Worm (Caenorhabditis elegans): Measurements from ENCODE around the gene F10E7.2.
"Not testable (repeated sequence)": the region's sequence is repeated elsewhere in the genome, so short reads cannot be mapped to it uniquely, and the experiment has no call there.

F10E7.2 gene

ce11 chrII:7075564-7076228, 46.3 kb upstream of the F10E7.2 start, which contains the start of gene T02G5.7:
TSS of gene T02G5.7 (plus strand) at chrII:7075614.
- no peak for TF ChIP-seq ceh-39 (tag; optimal IDR thresholded peaks at IDR 0.05)
- TF ChIP-seq lsy-2 (tag; optimal IDR thresholded peaks at IDR 0.05) = no peak
- TF ChIP-seq ceh-43 (GFP tag; optimal IDR thresholded peaks at IDR 0.05) = no peak
- no peak for TF ChIP-seq cnd-1 (tag; optimal IDR thresholded peaks at IDR 0.05)
- no peak for TF ChIP-seq hlh-1 (tag; optimal IDR thresholded peaks at IDR 0.05)
- TF ChIP-seq nhr-237 (tag; optimal IDR thresholded peaks at IDR 0.05) = no peak
- TF ChIP-seq tbx-8 (GFP tag; optimal IDR thresholded peaks at IDR 0.05) = no peak
- no peak for TF ChIP-seq sptf-1 (tag; optimal IDR thresholded peaks at IDR 0.05)
- no peak for TF ChIP-seq mep-1 (tag; optimal IDR thresholded peaks at IDR 0.05)
- no peak for TF ChIP-seq ceh-83 (GFP tag; optimal IDR thresholded peaks at IDR 0.05)
- TF ChIP-seq ham-2 (GFP tag; optimal IDR thresholded peaks at IDR 0.05) = no peak
- no peak for TF ChIP-seq unc-39 (tag; optimal IDR thresholded peaks at IDR 0.05)
- TF ChIP-seq elt-3 (tag; optimal IDR thresholded peaks at IDR 0.05) = no peak
- no peak for TF ChIP-seq nhr-28 (tag; optimal IDR thresholded peaks at IDR 0.05)
- TF ChIP-seq unc-120 (tag; optimal IDR thresholded peaks at IDR 0.05; ENCODE audit: poor library complexity, severe bottlenecking) = no peak
- no peak for TF ChIP-seq zip-8 (tag; optimal IDR thresholded peaks at IDR 0.05)
- TF ChIP-seq bed-3 (GFP tag; optimal IDR thresholded peaks at IDR 0.05) = no peak

ce11 chrII:7084021-7084420, 38.0 kb upstream of the F10E7.2 start, which contains the start of the genes T02G5.14 and T02G5.15:
TSS of gene T02G5.14 (plus strand) at chrII:7084321.
TSS of gene T02G5.15 (plus strand) at chrII:7084321.
- not testable (repeated sequence) for TF ChIP-seq nhr-76, nhr-28, mab-5 (tag; optimal IDR thresholded peaks at IDR 0.05)

DNA sequence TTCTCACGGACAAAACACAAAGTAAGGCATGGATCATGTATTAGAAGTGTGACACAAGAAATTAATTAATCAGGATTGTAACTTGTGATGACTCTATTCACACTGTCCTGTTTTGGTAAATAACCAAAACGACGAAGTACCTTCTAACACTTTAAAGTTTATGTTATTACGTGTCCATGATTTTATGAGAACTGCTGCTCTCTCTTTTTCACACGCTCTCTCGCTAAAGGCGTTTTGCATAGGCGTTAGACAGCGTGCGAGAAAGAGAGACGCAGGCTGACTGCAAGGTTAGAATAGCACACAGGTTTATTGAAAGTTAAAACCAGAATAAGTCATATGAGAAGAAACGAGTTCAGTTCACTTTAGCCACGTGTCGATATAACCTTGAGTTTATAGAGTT, 32.0 kb upstream of the F10E7.2 start:
- TF ChIP-seq unc-39 (tag; optimal IDR thresholded peaks at IDR 0.05) (no peak), mls-2 (tag; optimal IDR thresholded peaks at IDR 0.05) (no peak), ces-1 (GFP tag; optimal IDR thresholded peaks at IDR 0.05) (peak; percentile 9)

DNA sequence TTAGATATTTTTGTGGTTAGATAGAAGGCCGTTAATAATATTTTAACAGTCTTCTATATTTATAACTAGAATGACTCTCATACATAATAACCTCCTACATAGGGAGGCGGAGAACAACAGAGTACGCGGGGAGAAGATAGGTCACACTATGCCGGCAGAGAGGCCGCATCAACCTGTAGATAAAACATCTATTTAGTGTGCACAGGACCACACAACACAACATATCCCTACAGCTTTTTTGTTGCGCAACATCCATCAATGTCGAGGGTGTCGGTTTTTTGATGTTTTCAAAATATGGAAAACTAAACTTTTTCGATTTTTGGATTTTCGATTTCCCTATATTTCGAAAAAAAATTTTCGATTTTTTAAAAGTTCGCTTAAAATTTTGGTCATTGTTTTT, 31.2 kb upstream of the F10E7.2 start:
- TF ChIP-seq nhr-12 (tag; optimal IDR thresholded peaks at IDR 0.05) = no peak
- TF ChIP-seq pha-4 (tag; optimal IDR thresholded peaks at IDR 0.05) = no peak
- TF ChIP-seq zip-8 (tag; optimal IDR thresholded peaks at IDR 0.05) = peak; percentile 93
- no peak for TF ChIP-seq mep-1 (tag; optimal IDR thresholded peaks at IDR 0.05)
- no peak for TF ChIP-seq flh-1 (GFP tag; optimal IDR thresholded peaks at IDR 0.05)
- peak; percentile 21 for TF ChIP-seq cnd-1 (tag; optimal IDR thresholded peaks at IDR 0.05)
- peak; percentile 78 for TF ChIP-seq nhr-2 (tag; optimal IDR thresholded peaks at IDR 0.05)

DNA sequence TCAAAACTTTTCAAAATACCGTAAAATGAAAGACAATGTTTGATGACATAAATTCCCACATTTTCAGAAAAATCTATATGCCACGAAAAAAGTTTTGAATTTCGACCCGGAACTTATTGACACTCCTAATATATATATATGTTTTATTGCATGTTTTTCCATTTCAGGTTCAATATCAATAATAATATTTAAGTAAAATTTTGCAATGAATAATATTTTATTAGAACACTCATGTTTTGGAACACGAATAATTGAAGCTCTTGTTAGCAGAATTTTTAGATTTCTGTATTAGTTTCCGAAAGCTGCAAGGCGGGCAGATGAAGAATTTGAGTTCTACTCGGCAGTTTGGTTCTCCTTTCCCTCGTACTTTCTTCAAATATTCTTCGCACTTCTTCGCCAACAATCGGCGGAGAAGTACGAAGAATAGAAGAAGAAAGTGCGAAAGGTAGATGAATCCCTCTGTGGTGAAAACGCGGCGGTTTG, 28.7 kb upstream of the F10E7.2 start, which contains the start of gene T02G5.3:
T02G5.3 (plus strand) TSS at position 51 of the 483 bp plus-strand sequence.
- TF ChIP-seq flh-1 (GFP tag; optimal IDR thresholded peaks at IDR 0.05) (no peak), mls-2 (tag; optimal IDR thresholded peaks at IDR 0.05) (no peak), lin-32 (GFP tag; optimal IDR thresholded peaks at IDR 0.05) (no peak), mab-5 (tag; optimal IDR thresholded peaks at IDR 0.05) (no peak), sem-2 (GFP tag; optimal IDR thresholded peaks at IDR 0.05) (no peak), ham-2 (GFP tag; optimal IDR thresholded peaks at IDR 0.05) (no peak), mep-1 (tag; optimal IDR thresholded peaks at IDR 0.05) (no peak), nhr-28 (tag; optimal IDR thresholded peaks at IDR 0.05) (no peak), pha-4 (tag; optimal IDR thresholded peaks at IDR 0.05) (no peak), ceh-43 (GFP tag; optimal IDR thresholded peaks at IDR 0.05) (no peak), M03D4.4 (tag; optimal IDR thresholded peaks at IDR 0.05) (no peak)

- TF ChIP-seq mep-1 (tag; optimal IDR thresholded peaks at IDR 0.05) (no peak), cnd-1 (tag; optimal IDR thresholded peaks at IDR 0.05) (no peak), mls-2 (tag; optimal IDR thresholded peaks at IDR 0.05) (no peak), bed-3 (GFP tag; optimal IDR thresholded peaks at IDR 0.05) (no peak), unc-120 (tag; optimal IDR thresholded peaks at IDR 0.05; ENCODE audit: poor library complexity, severe bottlenecking) (no peak), flh-1 (GFP tag; optimal IDR thresholded peaks at IDR 0.05) (no peak), nhr-76 (tag; optimal IDR thresholded peaks at IDR 0.05) (no peak), lsy-2 (tag; optimal IDR thresholded peaks at IDR 0.05) (no peak), tbx-8 (GFP tag; optimal IDR thresholded peaks at IDR 0.05) (no peak), unc-39 (tag; optimal IDR thresholded peaks at IDR 0.05) (no peak), ceh-83 (GFP tag; optimal IDR thresholded peaks at IDR 0.05) (no peak)
These were observed 26.1 kb upstream of the F10E7.2 start for ce11 chrII:7095970-7096369.

All from whole organism, mixed stage, embryonic.